Worm (Caenorhabditis elegans) whole organism, young adult: ENCODE measurements around the gene gtf-2F2.

Experiments used
- C06A6.2 ChIP-seq: fragments of 200-800 bp; sonication (Bioruptor generic); conservative IDR thresholded peaks from 2 replicates; pipeline ENCODE4 v1.3.6; 2022; ENCODE audit warnings: missing genetic modification characterization, missing compliant biosample characterization
- D2030.7 ChIP-seq: fragments of 200-800 bp; sonication (Bioruptor generic); IDR thresholded peaks from 2 replicates; pipeline ENCODE4 v1.3.6; 2022; ENCODE audit warnings: missing genetic modification reagents, missing genetic modification characterization, missing compliant biosample characterization
- F22D6.2 ChIP-seq: sonication (generic microtip); optimal IDR thresholded peaks from 2 replicates; lab custom pipeline; 2016; ENCODE audit warnings: mild to moderate bottlenecking, missing genetic modification characterization, missing compliant biosample characterization
- F33H1.4 ChIP-seq: fragments of 200-800 bp; sonication (Bioruptor generic); IDR thresholded peaks from 2 replicates; pipeline ENCODE4 v1.3.6; 2022; ENCODE audit warnings: missing genetic modification reagents, missing genetic modification characterization, missing compliant biosample characterization
- F49E8.2 ChIP-seq: sonication (generic microtip); optimal IDR thresholded peaks from 3 replicates; lab custom pipeline; 2017; ENCODE audit warnings: missing genetic modification characterization, mild to moderate bottlenecking, missing compliant biosample characterization, antibody characterized with exemption, moderate library complexity; ENCODE audit not compliant: insufficient read depth
- F57A8.1 ChIP-seq: fragments of 200-800 bp; sonication (Bioruptor generic); optimal IDR thresholded peaks from 2 replicates; lab custom pipeline; 2018; ENCODE audit warnings: mild to moderate bottlenecking, missing genetic modification characterization, moderate library complexity, missing compliant biosample characterization
- K11D2.4 ChIP-seq: fragments of 200-800 bp; sonication (Bioruptor generic); IDR thresholded peaks from 2 replicates; pipeline ENCODE4 v1.3.6; 2022; ENCODE audit warnings: missing genetic modification reagents, missing genetic modification characterization, missing compliant biosample characterization
- Y67H2A.10 ChIP-seq: fragments of 200-800 bp; sonication (Bioruptor generic); conservative IDR thresholded peaks from 2 replicates; pipeline ENCODE4 v1.3.6; 2022; ENCODE audit warnings: missing genetic modification reagents, missing genetic modification characterization, missing compliant biosample characterization
- Y79H2A.3 ChIP-seq: fragments of 200-800 bp; sonication (Bioruptor generic); conservative IDR thresholded peaks from 2 replicates; pipeline ENCODE4 v1.3.6; 2022; ENCODE audit warnings: missing genetic modification reagents, missing genetic modification characterization, missing compliant biosample characterization
- ZK185.1 ChIP-seq: sonication (generic microtip); optimal IDR thresholded peaks from 2 replicates; lab custom pipeline; 2016; ENCODE audit warnings: mild to moderate bottlenecking, missing genetic modification characterization, missing compliant biosample characterization; ENCODE audit not compliant: poor library complexity, severe bottlenecking
- aptf-2 ChIP-seq: fragments of 200-800 bp; sonication (Bioruptor generic); conservative IDR thresholded peaks from 2 replicates; pipeline ENCODE4 v1.3.6; 2022; ENCODE audit warnings: missing genetic modification reagents, missing genetic modification characterization, missing compliant biosample characterization
- bed-1 ChIP-seq: fragments of 200-800 bp; sonication (Bioruptor generic); IDR thresholded peaks from 2 replicates; pipeline ENCODE4 v1.3.6; 2022; ENCODE audit warnings: missing genetic modification reagents, missing genetic modification characterization, missing compliant biosample characterization
- cebp-2 ChIP-seq: fragments of 200-800 bp; sonication (Bioruptor generic); IDR thresholded peaks from 2 replicates; pipeline ENCODE4 v1.3.6; 2022; ENCODE audit warnings: missing genetic modification characterization, missing compliant biosample characterization
- ceh-91 ChIP-seq: fragments of 200-800 bp; sonication (Bioruptor generic); IDR thresholded peaks from 2 replicates; pipeline ENCODE4 v1.3.6; 2022; ENCODE audit warnings: missing genetic modification reagents, missing genetic modification characterization, missing compliant biosample characterization
- dpl-1 ChIP-seq: fragments of 150-350 bp; optimal IDR thresholded peaks from 2 replicates; lab custom pipeline; 2014; ENCODE audit warnings: missing biosample characterization, missing genetic modification reagents, missing genetic modification characterization
- efl-1 ChIP-seq: fragments of 150-350 bp; optimal IDR thresholded peaks from 2 replicates; lab custom pipeline; 2014; ENCODE audit warnings: missing biosample characterization, missing genetic modification reagents, missing genetic modification characterization
- ets-4 ChIP-seq: fragments of 200-800 bp; sonication (Bioruptor generic); optimal IDR thresholded peaks from 2 replicates; lab custom pipeline; 2018; ENCODE audit warnings: mild to moderate bottlenecking, missing genetic modification characterization, missing compliant biosample characterization
- hmg-1.2 ChIP-seq: fragments of 200-800 bp; sonication (Bioruptor generic); IDR thresholded peaks from 2 replicates; pipeline ENCODE4 v1.3.6; 2022; ENCODE audit warnings: missing genetic modification reagents, missing genetic modification characterization, missing compliant biosample characterization
- let-526 ChIP-seq: fragments of 200-800 bp; sonication (Bioruptor generic); IDR thresholded peaks from 2 replicates; pipeline ENCODE4 v1.3.6; 2022; ENCODE audit warnings: missing genetic modification reagents, missing genetic modification characterization, missing compliant biosample characterization
- lin-26 ChIP-seq: fragments of 200-800 bp; sonication (Bioruptor generic); IDR thresholded peaks from 2 replicates; pipeline ENCODE4 v1.3.6; 2022; ENCODE audit warnings: missing genetic modification reagents, missing genetic modification characterization, missing compliant biosample characterization
- lin-35 ChIP-seq, 3 experiments: fragments of 150-350 bp in 2 of 3; sonication (generic microtip) in 1 of 3; optimal IDR thresholded peaks; 2 replicates each; lab custom pipeline; 2014 to 2018; ENCODE audit warnings: missing biosample characterization in 3 of 3, missing genetic modification characterization in 3 of 3, missing genetic modification reagents in 3 of 3
- lsl-1 ChIP-seq: fragments of 200-800 bp; sonication (Bioruptor generic); optimal IDR thresholded peaks from 2 replicates; lab custom pipeline; 2018; ENCODE audit warnings: mild to moderate bottlenecking, missing genetic modification characterization, moderate library complexity, missing compliant biosample characterization
- madf-3 ChIP-seq: fragments of 200-800 bp; sonication (Bioruptor generic); IDR thresholded peaks from 2 replicates; pipeline ENCODE4 v1.3.6; 2022; ENCODE audit warnings: missing genetic modification reagents, missing genetic modification characterization, missing compliant biosample characterization
- madf-6 ChIP-seq: fragments of 200-800 bp; sonication (Bioruptor generic); IDR thresholded peaks from 2 replicates; pipeline ENCODE4 v1.3.6; 2022; ENCODE audit warnings: missing genetic modification reagents, missing genetic modification characterization, missing compliant biosample characterization
- madf-8 ChIP-seq: fragments of 200-800 bp; sonication (Bioruptor generic); conservative IDR thresholded peaks from 2 replicates; pipeline ENCODE4 v1.3.6; 2022; ENCODE audit warnings: missing genetic modification reagents, missing genetic modification characterization, missing compliant biosample characterization
- nhr-120 ChIP-seq: fragments of 200-800 bp; sonication (Bioruptor generic); IDR thresholded peaks from 2 replicates; pipeline ENCODE4 v1.3.6; 2022; ENCODE audit warnings: missing genetic modification characterization, missing compliant biosample characterization
- nhr-179 ChIP-seq: sonication (generic microtip); optimal IDR thresholded peaks from 2 replicates; lab custom pipeline; 2016; ENCODE audit warnings: mild to moderate bottlenecking, missing genetic modification characterization, missing compliant biosample characterization
- nhr-80 ChIP-seq: sonication (generic microtip); optimal IDR thresholded peaks from 2 replicates; lab custom pipeline; 2016; ENCODE audit warnings: missing genetic modification characterization, missing compliant biosample characterization
- rpc-1 ChIP-seq, 2 experiments: fragments of 150-350 bp in 1 of 2; sonication (generic microtip) in 1 of 2; optimal IDR thresholded peaks; 2 replicates each; lab custom pipeline; 2014 to 2018; ENCODE audit warnings: missing biosample characterization in 1 of 2, missing genetic modification characterization in 1 of 2, missing genetic modification reagents in 1 of 2, missing genotype in 1 of 2
- snpc-1.1 ChIP-seq: sonication (generic microtip); optimal IDR thresholded peaks from 2 replicates; lab custom pipeline; 2017; ENCODE audit warnings: missing genetic modification characterization, mild to moderate bottlenecking, missing compliant biosample characterization, antibody characterized with exemption, moderate library complexity, missing genotype, missing genetic modification reagents; ENCODE audit not compliant: insufficient read depth
- snpc-3.4 ChIP-seq: sonication (generic microtip); optimal IDR thresholded peaks from 2 replicates; lab custom pipeline; 2017; ENCODE audit warnings: missing genetic modification characterization, mild to moderate bottlenecking, missing compliant biosample characterization, antibody characterized with exemption, moderate library complexity, missing genotype, missing genetic modification reagents
- tlf-1 ChIP-seq: fragments of 200-800 bp; sonication (Bioruptor generic); optimal IDR thresholded peaks from 2 replicates; lab custom pipeline; 2018; ENCODE audit warnings: mild to moderate bottlenecking, missing genetic modification characterization, missing compliant biosample characterization
- xnd-1 ChIP-seq: sonication (generic microtip); optimal IDR thresholded peaks from 2 replicates; lab custom pipeline; 2016; ENCODE audit warnings: missing genotype, missing genetic modification reagents, missing genetic modification characterization, missing compliant biosample characterization
- zim-3 ChIP-seq: sonication (generic microtip); optimal IDR thresholded peaks from 2 replicates; lab custom pipeline; 2017; ENCODE audit warnings: mild to moderate bottlenecking, missing genetic modification characterization, moderate library complexity, missing compliant biosample characterization

Gene gtf-2F2

DNA sequence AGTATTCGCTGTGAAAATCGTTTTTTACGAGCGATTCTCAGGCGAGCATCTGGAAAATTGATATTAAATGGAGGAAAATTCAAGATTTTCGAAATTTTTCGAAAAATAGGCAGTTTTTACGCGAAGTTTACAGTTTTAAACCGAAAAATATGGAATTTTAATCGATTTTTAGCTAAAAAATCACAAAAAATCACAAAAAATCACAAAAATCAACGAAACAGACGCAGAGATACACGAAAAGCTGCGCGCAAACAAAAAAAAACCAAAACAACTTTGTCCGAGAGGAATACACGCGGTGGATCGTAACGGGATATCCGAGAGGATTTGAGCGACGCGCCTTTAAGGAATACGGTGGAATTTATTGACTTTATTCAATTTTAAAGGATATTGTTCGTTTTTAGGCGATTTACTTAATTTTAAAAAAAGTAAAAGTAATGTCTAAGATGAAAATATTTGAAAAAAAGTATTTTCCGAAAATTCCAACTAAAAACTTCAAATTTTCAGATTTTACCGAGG, 24.1 kb upstream of the gtf-2F2 start, which contains the start of gene Y39B6A.42:
Y39B6A.42 (minus strand) TSS at position 51 of the 516 bp plus-strand sequence.
- TF ChIP-seq madf-6 (GFP tag; lab: Robert Waterston, UW) (peak; percentile 87), F33H1.4 (GFP tag; lab: Robert Waterston, UW) (peak; percentile 82), F49E8.2 (tag; lab: Kevin White, UChicago) (peak; percentile 55), snpc-3.4 (tag; lab: Kevin White, UChicago) (peak; percentile 60), xnd-1 (peak; percentile 72), F57A8.1 (GFP tag; lab: Kevin White, UChicago) (no peak), D2030.7 (0 out of 2 replicates have a peak, but pooled peaks have one; percentile 30), madf-8 (GFP tag; lab: Robert Waterston, UW) (peak; percentile 53), ceh-91 (GFP tag; lab: Robert Waterston, UW) (peak; percentile 34; the same call in 1 of the 2 replicates), aptf-2 (GFP tag; lab: Robert Waterston, UW) (no peak), cebp-2 (GFP tag; lab: Robert Waterston, UW) (no peak), lsl-1 (peak; percentile 84), efl-1 (GFP tag; lab: Kevin White, UChicago) (peak; percentile 34)

- TF ChIP-seq Y79H2A.3 (GFP tag; lab: Robert Waterston, UW), result no peak
- TF ChIP-seq dpl-1 (GFP tag; lab: Kevin White, UChicago), result no peak
- TF ChIP-seq C06A6.2 (GFP tag; lab: Robert Waterston, UW), result no peak
- no peak for TF ChIP-seq Y67H2A.10 (GFP tag; lab: Robert Waterston, UW)
- TF ChIP-seq lin-35 (GFP tag; optimal IDR thresholded peaks at IDR 0.05; lab: Kevin White, UChicago), result no peak
- TF ChIP-seq snpc-1.1 (tag; lab: Kevin White, UChicago), result no peak
- TF ChIP-seq hmg-1.2 (GFP tag; lab: Robert Waterston, UW), result no peak
- TF ChIP-seq nhr-120 (GFP tag; lab: Robert Waterston, UW), result no peak
Observed at ce11 chrV:18976539-18976938, 17.2 kb upstream of the gtf-2F2 start.

ce11 chrV:18977876-18978275, 15.9 kb upstream of the gtf-2F2 start, which contains the start of gene Y39B6A.41:
Gene Y39B6A.41, minus strand, starts transcription at chrV:18977976.
- TF ChIP-seq F22D6.2 (no peak), tlf-1 (no peak), ZK185.1 (tag; lab: Kevin White, UChicago) (no peak), rpc-1 (optimal IDR thresholded peaks at IDR 0.05; lab: Kevin White, UChicago) (no peak), rpc-1 (tag; optimal IDR thresholded peaks at IDR 0.05; lab: Kevin White, UChicago) (no peak), zim-3 (no peak), F33H1.4 (GFP tag; lab: Robert Waterston, UW) (no peak), ets-4 (no peak)

ce11 chrV:18978301-18978700, 15.4 kb upstream of the gtf-2F2 start:
- no peak for TF ChIP-seq nhr-179 (tag; lab: Kevin White, UChicago)
- TF ChIP-seq nhr-80 (tag; lab: Kevin White, UChicago), result peak; percentile 60

ce11 chrV:18980091-18980490, 13.6 kb upstream of the gtf-2F2 start:
- 0 out of 2 replicates have a peak, but pooled peaks have one; percentile 9 for TF ChIP-seq K11D2.4 (GFP tag; lab: Robert Waterston, UW)
- 0 out of 2 replicates have a peak, but pooled peaks have one; percentile 15 for TF ChIP-seq madf-6 (GFP tag; lab: Robert Waterston, UW)
- TF ChIP-seq lin-26 (GFP tag; lab: Robert Waterston, UW), result 0 out of 2 replicates have a peak, but pooled peaks have one; percentile 22
- TF ChIP-seq madf-3 (GFP tag; lab: Robert Waterston, UW), result peak; percentile 8; the same call in 1 of the 2 replicates
- 0 out of 2 replicates have a peak, but pooled peaks have one; percentile 25 for TF ChIP-seq bed-1 (GFP tag; lab: Robert Waterston, UW)
- 0 out of 2 replicates have a peak, but pooled peaks have one; percentile 17 for TF ChIP-seq let-526
- TF ChIP-seq F33H1.4 (GFP tag; lab: Robert Waterston, UW), result 0 out of 2 replicates have a peak, but pooled peaks have one; percentile 22
- TF ChIP-seq, all 124 proteins: peak for 7; not testable (repeated sequence) for 117
